Worm (Caenorhabditis elegans): ENCODE data around the gene ucr-2.2.

DNA sequence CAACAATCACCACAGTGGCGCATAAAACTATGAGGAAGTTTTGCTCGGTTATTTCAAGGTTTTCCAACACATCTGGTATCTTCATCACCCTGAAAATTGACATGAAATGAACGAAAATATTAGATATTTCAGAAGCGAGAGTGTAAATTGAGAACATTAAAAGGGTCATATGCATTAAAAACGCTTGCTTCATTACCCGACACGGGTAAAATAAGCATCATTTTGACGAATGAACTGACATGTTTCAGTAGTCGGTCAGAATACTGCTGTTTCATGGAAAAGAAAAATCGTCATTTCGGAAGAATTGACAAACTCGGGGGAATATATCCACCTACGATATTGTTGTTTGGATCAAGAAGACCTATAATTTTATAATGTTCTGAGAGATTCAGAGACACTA lies 25.3 kb downstream of the ucr-2.2 start, which contains the start of gene snt-7:
- TF ChIP-seq him-1 (tag; optimal IDR thresholded peaks at IDR 0.05) = no peak
- no peak for TF ChIP-seq dao-5 (tag; optimal IDR thresholded peaks at IDR 0.05)

Data from whole organism, L4/young adult.